Worm (Caenorhabditis elegans) whole organism, L4 larva: ENCODE measurements around the gene atg-18.
A peak's percentile ranks its signal among the peaks of the same experiment; 100 is the strongest.

Source experiments
- F10B5.3 ChIP-seq: sonication (generic microtip); optimal IDR thresholded peaks from 2 replicates; lab custom pipeline; 2016; ENCODE audit warnings: mild to moderate bottlenecking, missing genetic modification characterization, missing compliant biosample characterization
- F26F4.8 ChIP-seq: fragments of 200-800 bp; sonication (Bioruptor generic); conservative IDR thresholded peaks from 2 replicates; pipeline ENCODE4 v1.3.6; 2022; ENCODE audit warnings: missing genetic modification characterization, missing compliant biosample characterization
- F44E2.7 ChIP-seq: fragments of 200-800 bp; sonication (Bioruptor generic); IDR thresholded peaks from 2 replicates; pipeline ENCODE4 v2.1.2; 2022; ENCODE audit warnings: missing genetic modification characterization, missing compliant biosample characterization
- R02D3.7 ChIP-seq: fragments of 150-350 bp; sonication (generic microtip); optimal IDR thresholded peaks from 3 replicates; lab custom pipeline; 2014; ENCODE audit warnings: missing biosample characterization, missing genetic modification characterization
- T20F7.1 ChIP-seq: fragments of 200-800 bp; sonication (Bioruptor generic); optimal IDR thresholded peaks from 2 replicates; lab custom pipeline; 2018; ENCODE audit warnings: mild to moderate bottlenecking, missing genetic modification characterization, missing compliant biosample characterization
- T26A8.4 ChIP-seq: fragments of 200-800 bp; sonication (Bioruptor generic); IDR thresholded peaks from 2 replicates; pipeline ENCODE4 v1.3.6; 2022; ENCODE audit warnings: missing genetic modification characterization, missing compliant biosample characterization
- Y105C5A.15 ChIP-seq: fragments of 200-800 bp; sonication (Bioruptor generic); IDR thresholded peaks from 2 replicates; pipeline ENCODE4 v1.3.6; 2022; ENCODE audit warnings: missing genetic modification characterization, missing compliant biosample characterization
- Y48G9A.11 ChIP-seq: fragments of 200-800 bp; sonication (Bioruptor generic); IDR thresholded peaks from 2 replicates; pipeline ENCODE4 v1.3.6; 2022; ENCODE audit warnings: missing genetic modification reagents, missing genetic modification characterization, missing compliant biosample characterization
- Y5F2A.4 ChIP-seq: fragments of 200-800 bp; sonication (Bioruptor generic); optimal IDR thresholded peaks from 2 replicates; lab custom pipeline; 2018; ENCODE audit warnings: mild to moderate bottlenecking, missing genetic modification characterization, missing compliant biosample characterization
- Y75B8A.6 ChIP-seq: fragments of 200-800 bp; sonication (Bioruptor generic); IDR thresholded peaks from 2 replicates; pipeline ENCODE4 v1.3.6; 2022; ENCODE audit warnings: missing genetic modification reagents, missing genetic modification characterization, missing compliant biosample characterization
- ZK337.2 ChIP-seq: fragments of 200-800 bp; sonication (Bioruptor generic); IDR thresholded peaks from 2 replicates; pipeline ENCODE4 v1.3.6; 2022; ENCODE audit warnings: missing genetic modification reagents, missing genetic modification characterization, missing compliant biosample characterization
- ama-1 ChIP-seq: fragments of 150-350 bp; optimal IDR thresholded peaks from 2 replicates; lab custom pipeline; 2014; ENCODE audit warnings: inconsistent platforms, mixed read lengths
- ceh-20 ChIP-seq: fragments of 200-800 bp; sonication (Bioruptor generic); IDR thresholded peaks from 2 replicates; pipeline ENCODE4 v1.3.6; 2022; ENCODE audit warnings: missing genetic modification reagents, missing genetic modification characterization, missing compliant biosample characterization
- ceh-32 ChIP-seq: sonication (generic microtip); optimal IDR thresholded peaks from 2 replicates; lab custom pipeline; 2016; ENCODE audit warnings: mild to moderate bottlenecking, missing genetic modification characterization, missing compliant biosample characterization; ENCODE audit not compliant: poor library complexity
- ceh-44 ChIP-seq: fragments of 200-800 bp; sonication (Bioruptor generic); IDR thresholded peaks from 2 replicates; pipeline ENCODE4 v1.3.6; 2022; ENCODE audit warnings: missing genetic modification reagents, missing genetic modification characterization, missing compliant biosample characterization
- ceh-82 ChIP-seq: sonication (generic microtip); optimal IDR thresholded peaks from 2 replicates; lab custom pipeline; 2017; ENCODE audit warnings: missing biosample characterization, missing genetic modification characterization
- ces-1 ChIP-seq: fragments of 150-350 bp; sonication (generic microtip); optimal IDR thresholded peaks from 4 replicates; lab custom pipeline; 2014; ENCODE audit warnings: missing biosample characterization, missing genetic modification reagents, missing genetic modification characterization
- dmd-6 ChIP-seq: fragments of 200-800 bp; sonication (Bioruptor generic); IDR thresholded peaks from 2 replicates; pipeline ENCODE4 v1.3.6; 2022; ENCODE audit warnings: missing genetic modification reagents, missing genetic modification characterization, missing compliant biosample characterization
- dmd-8 ChIP-seq: fragments of 200-800 bp; sonication (Bioruptor generic); IDR thresholded peaks from 2 replicates; pipeline ENCODE4 v1.3.6; 2022; ENCODE audit warnings: missing genetic modification characterization, missing compliant biosample characterization
- dmd-9 ChIP-seq: fragments of 200-800 bp; sonication (Bioruptor generic); IDR thresholded peaks from 2 replicates; pipeline ENCODE4 v1.3.6; 2022; ENCODE audit warnings: missing genetic modification reagents, missing genetic modification characterization, missing compliant biosample characterization
- dve-1 ChIP-seq: sonication (generic microtip); optimal IDR thresholded peaks from 2 replicates; lab custom pipeline; 2017; ENCODE audit warnings: antibody characterized with exemption, mild to moderate bottlenecking, missing genetic modification characterization, missing compliant biosample characterization; ENCODE audit not compliant: insufficient read depth
- fos-1 ChIP-seq: fragments of 150-350 bp; optimal IDR thresholded peaks from 2 replicates; lab custom pipeline; 2014; ENCODE audit warnings: missing biosample characterization, missing genetic modification characterization
- gei-8 ChIP-seq: fragments of 200-800 bp; sonication (Bioruptor generic); optimal IDR thresholded peaks from 2 replicates; lab custom pipeline; 2018; ENCODE audit warnings: mild to moderate bottlenecking, missing genetic modification characterization, missing compliant biosample characterization
- hif-1 ChIP-seq, 2 experiments: sonication (generic microtip); optimal IDR thresholded peaks; 2 replicates each; lab custom pipeline; 2016 to 2017; ENCODE audit warnings: missing compliant biosample characterization in 2 of 2, missing genetic modification characterization in 2 of 2, missing genetic modification reagents in 2 of 2, missing genotype in 2 of 2, mild to moderate bottlenecking in 1 of 2
- hlh-11 ChIP-seq: fragments of 200-800 bp; sonication (Bioruptor generic); optimal IDR thresholded peaks from 2 replicates; lab custom pipeline; 2018; ENCODE audit warnings: mild to moderate bottlenecking, missing genetic modification characterization, missing compliant biosample characterization
- lin-1 ChIP-seq: fragments of 200-800 bp; sonication (Bioruptor generic); IDR thresholded peaks from 2 replicates; pipeline ENCODE4 v1.3.6; 2022; ENCODE audit warnings: missing genetic modification reagents, missing genetic modification characterization, missing compliant biosample characterization
- lin-15B ChIP-seq: fragments of 150-350 bp; sonication (generic microtip); optimal IDR thresholded peaks from 3 replicates; lab custom pipeline; 2014; ENCODE audit warnings: missing biosample characterization, missing genetic modification characterization
- lin-29 ChIP-seq: fragments of 200-800 bp; sonication (Bioruptor generic); IDR thresholded peaks from 2 replicates; pipeline ENCODE4 v1.3.6; 2022; ENCODE audit warnings: missing genetic modification reagents, missing genetic modification characterization, missing compliant biosample characterization
- madf-5 ChIP-seq, 2 experiments: fragments of 200-800 bp; sonication (Bioruptor generic); IDR thresholded peaks; 2 replicates each; pipeline ENCODE4 v1.3.6; 2022; ENCODE audit warnings: missing compliant biosample characterization in 2 of 2, missing genetic modification characterization in 2 of 2
- mdl-1 ChIP-seq, 2 experiments: fragments of 150-350 bp in 1 of 2; sonication (generic microtip) in 1 of 2; optimal IDR thresholded peaks; 2 replicates each; lab custom pipeline; 2014 to 2017; ENCODE audit warnings: missing biosample characterization in 2 of 2, missing genetic modification characterization in 2 of 2
- mdt-29 ChIP-seq: fragments of 200-800 bp; sonication (Bioruptor generic); IDR thresholded peaks from 2 replicates; pipeline ENCODE4 v1.3.6; 2022; ENCODE audit warnings: missing genetic modification reagents, missing genetic modification characterization, missing compliant biosample characterization
- mep-1 ChIP-seq: fragments of 150-350 bp; sonication (generic microtip); optimal IDR thresholded peaks from 3 replicates; lab custom pipeline; 2014; ENCODE audit warnings: missing biosample characterization, missing genetic modification characterization
- nhr-102 ChIP-seq: sonication (generic microtip); optimal IDR thresholded peaks from 2 replicates; lab custom pipeline; 2016; ENCODE audit warnings: mild to moderate bottlenecking, missing genetic modification characterization, moderate library complexity, missing compliant biosample characterization
- nhr-11 ChIP-seq: fragments of 150-350 bp; optimal IDR thresholded peaks from 2 replicates; lab custom pipeline; 2014; ENCODE audit warnings: missing biosample characterization, missing genetic modification characterization
- nhr-111 ChIP-seq: fragments of 200-800 bp; sonication (Bioruptor generic); optimal IDR thresholded peaks from 2 replicates; lab custom pipeline; 2018; ENCODE audit warnings: mild to moderate bottlenecking, missing genetic modification characterization, missing compliant biosample characterization
- nhr-41 ChIP-seq: fragments of 200-800 bp; sonication (Bioruptor generic); IDR thresholded peaks from 2 replicates; pipeline ENCODE4 v1.3.6; 2022; ENCODE audit warnings: missing genetic modification reagents, missing genetic modification characterization, missing compliant biosample characterization
- nhr-42 ChIP-seq: fragments of 200-800 bp; sonication (Bioruptor generic); IDR thresholded peaks from 2 replicates; pipeline ENCODE4 v1.3.6; 2022; ENCODE audit warnings: missing genetic modification characterization, missing compliant biosample characterization
- nhr-6 ChIP-seq: fragments of 150-350 bp; optimal IDR thresholded peaks from 2 replicates; lab custom pipeline; 2014; ENCODE audit warnings: missing biosample characterization, missing genetic modification characterization
- php-3 ChIP-seq: fragments of 200-800 bp; sonication (Bioruptor generic); IDR thresholded peaks from 2 replicates; pipeline ENCODE4 v1.3.6; 2022; ENCODE audit warnings: missing genetic modification reagents, missing genetic modification characterization, missing compliant biosample characterization
- rbr-2 ChIP-seq: sonication (generic microtip); optimal IDR thresholded peaks from 2 replicates; lab custom pipeline; 2016; ENCODE audit warnings: missing genotype, missing genetic modification characterization, missing compliant biosample characterization
- sdz-12 ChIP-seq: fragments of 200-800 bp; sonication (Bioruptor generic); optimal IDR thresholded peaks from 2 replicates; lab custom pipeline; 2018; ENCODE audit warnings: mild to moderate bottlenecking, missing genetic modification characterization, missing compliant biosample characterization
- set-16 ChIP-seq: fragments of 200-800 bp; sonication (Bioruptor generic); IDR thresholded peaks from 2 replicates; pipeline ENCODE4 v1.3.6; 2022; ENCODE audit warnings: missing genetic modification reagents, missing genetic modification characterization, missing compliant biosample characterization
- skn-1 ChIP-seq: fragments of 150-350 bp; optimal IDR thresholded peaks from 2 replicates; lab custom pipeline; 2014; ENCODE audit warnings: missing biosample characterization, missing genetic modification characterization
- snpc-4 ChIP-seq: fragments of 150-350 bp; optimal IDR thresholded peaks from 2 replicates; lab custom pipeline; 2014; ENCODE audit warnings: missing biosample characterization, missing genetic modification characterization
- spr-3 ChIP-seq: fragments of 200-800 bp; sonication (Bioruptor generic); optimal IDR thresholded peaks from 2 replicates; lab custom pipeline; 2018; ENCODE audit warnings: mild to moderate bottlenecking, missing genetic modification characterization, missing compliant biosample characterization
- tra-1 ChIP-seq: fragments of 200-800 bp; sonication (Bioruptor generic); IDR thresholded peaks from 2 replicates; pipeline ENCODE4 v1.3.6; 2022; ENCODE audit warnings: missing genetic modification reagents, missing genetic modification characterization, missing compliant biosample characterization
- unc-130 ChIP-seq: sonication (generic microtip); optimal IDR thresholded peaks from 2 replicates; lab custom pipeline; 2016; ENCODE audit warnings: missing genetic modification reagents, missing genetic modification characterization, missing compliant biosample characterization
- unc-39 ChIP-seq: sonication (generic microtip); optimal IDR thresholded peaks from 2 replicates; lab custom pipeline; 2017; ENCODE audit warnings: missing biosample characterization, missing genetic modification characterization
- vab-7 ChIP-seq: fragments of 200-800 bp; sonication (Bioruptor generic); IDR thresholded peaks from 2 replicates; pipeline ENCODE4 v1.3.6; 2022; ENCODE audit warnings: missing genetic modification reagents, missing genetic modification characterization, missing compliant biosample characterization
- zag-1 ChIP-seq: fragments of 150-350 bp; optimal IDR thresholded peaks from 2 replicates; lab custom pipeline; 2014; ENCODE audit warnings: missing biosample characterization, missing genetic modification characterization
- zfp-2 ChIP-seq: sonication (generic microtip); optimal IDR thresholded peaks from 2 replicates; lab custom pipeline; 2016; ENCODE audit warnings: mild to moderate bottlenecking, missing genetic modification characterization, missing compliant biosample characterization

atg-18 gene

ce11 chrV:8651007-8651711 lies 20.0 kb upstream of the atg-18 start (continued):
- TF ChIP-seq ceh-32 (tag; lab: Kevin White, UChicago) (no peak), ceh-20 (GFP tag; lab: Robert Waterston, UW) (peak; percentile 78), snpc-4 (tag; lab: Kevin White, UChicago) (no peak), madf-5 (GFP tag; IDR thresholded peaks at IDR 0.05; lab: Robert Waterston, UW) (no peak), nhr-6 (peak; percentile 22), ama-1 (lab: Kevin White, UChicago) (no peak), ceh-44 (GFP tag; lab: Robert Waterston, UW) (no peak), T26A8.4 (GFP tag; lab: Robert Waterston, UW) (0 out of 2 replicates have a peak, but pooled peaks have one; percentile 35), dmd-9 (GFP tag; lab: Robert Waterston, UW) (no peak), php-3 (GFP tag; lab: Robert Waterston, UW) (peak; percentile 99), mep-1 (tag; lab: Kevin White, UChicago) (peak; percentile 56), vab-7 (GFP tag; lab: Robert Waterston, UW) (no peak), ceh-82 (tag; lab: Kevin White, UChicago) (no peak), dve-1 (tag; lab: Kevin White, UChicago) (peak; percentile 96), sdz-12 (GFP tag; lab: Kevin White, UChicago) (no peak), nhr-42 (no peak), F26F4.8 (GFP tag; lab: Robert Waterston, UW) (no peak), zag-1 (no peak), unc-130 (GFP tag; lab: Kevin White, UChicago) (no peak), F44E2.7 (no peak), unc-39 (tag; lab: Kevin White, UChicago) (no peak), rbr-2 (tag; lab: Kevin White, UChicago) (no peak), F10B5.3 (tag; lab: Kevin White, UChicago) (no peak), tra-1 (GFP tag; lab: Robert Waterston, UW) (peak; percentile 99), T20F7.1 (GFP tag; lab: Kevin White, UChicago) (peak; percentile 73), Y75B8A.6 (GFP tag; lab: Robert Waterston, UW) (no peak), spr-3 (GFP tag; lab: Kevin White, UChicago) (no peak), Y105C5A.15 (GFP tag; lab: Robert Waterston, UW) (no peak), ZK337.2 (GFP tag; lab: Robert Waterston, UW) (no peak), ces-1 (GFP tag; lab: Kevin White, UChicago) (no peak), lin-1 (GFP tag; lab: Robert Waterston, UW) (peak; percentile 93; the same call in 1 of the 2 replicates), lin-15B (tag; lab: Kevin White, UChicago) (no peak), dmd-8 (no peak), mdl-1 (tag; optimal IDR thresholded peaks at IDR 0.05; lab: Kevin White, UChicago) (no peak), skn-1 (tag; lab: Kevin White, UChicago) (no peak), hif-1 (tag; optimal IDR thresholded peaks at IDR 0.05; lab: Kevin White, UChicago) (peak in 1 of 2 experiments; percentile 37), R02D3.7 (no peak), nhr-41 (GFP tag; lab: Robert Waterston, UW) (peak; percentile 78; the same call in 1 of the 2 replicates), hlh-11 (tag; lab: Kevin White, UChicago) (peak; percentile 98), nhr-102 (peak; percentile 93), gei-8 (GFP tag; lab: Kevin White, UChicago) (peak; percentile 92), mdt-29 (GFP tag; lab: Robert Waterston, UW) (no peak), Y5F2A.4 (GFP tag; lab: Kevin White, UChicago) (no peak), fos-1 (tag; lab: Kevin White, UChicago) (no peak), nhr-11 (no peak), Y48G9A.11 (GFP tag; lab: Robert Waterston, UW) (no peak), set-16 (GFP tag; lab: Robert Waterston, UW) (no peak), zfp-2 (tag; lab: Kevin White, UChicago) (no peak), nhr-111 (no peak), lin-29 (no peak), dmd-6 (GFP tag; lab: Robert Waterston, UW) (peak; percentile 100)
